Worm (Caenorhabditis elegans) whole organism, late embryonic: ENCODE measurements around the gene F13B6.1.

Source experiments
- F13H6.1 ChIP-seq: sonication (generic microtip); optimal IDR thresholded peaks from 2 replicates; lab custom pipeline; 2016; ENCODE audit warnings: missing genetic modification characterization, missing compliant biosample characterization
- elt-2 ChIP-seq: sonication (generic microtip); optimal IDR thresholded peaks from 2 replicates; lab custom pipeline; 2016; ENCODE audit warnings: missing genetic modification reagents, missing genetic modification characterization, missing compliant biosample characterization
- hlh-13 ChIP-seq: fragments of 200-800 bp; sonication (Bioruptor generic); optimal IDR thresholded peaks from 2 replicates; lab custom pipeline; 2018; ENCODE audit warnings: mild to moderate bottlenecking, missing genetic modification characterization, missing compliant biosample characterization
- madf-2 ChIP-seq: sonication (generic microtip); optimal IDR thresholded peaks from 2 replicates; lab custom pipeline; 2017; ENCODE audit warnings: missing genetic modification characterization, missing compliant biosample characterization
- mec-3 ChIP-seq: sonication (generic microtip); optimal IDR thresholded peaks from 2 replicates; lab custom pipeline; 2016; ENCODE audit warnings: borderline replicate concordance, missing genetic modification characterization, missing compliant biosample characterization
- nfya-1 ChIP-seq: sonication (generic microtip); optimal IDR thresholded peaks from 2 replicates; lab custom pipeline; 2017; ENCODE audit warnings: missing genetic modification characterization, mild to moderate bottlenecking, missing compliant biosample characterization, antibody characterized with exemption, moderate library complexity
- nhr-232 ChIP-seq: sonication (generic microtip); optimal IDR thresholded peaks from 2 replicates; lab custom pipeline; 2016; ENCODE audit warnings: missing genetic modification characterization, missing compliant biosample characterization

DNA sequence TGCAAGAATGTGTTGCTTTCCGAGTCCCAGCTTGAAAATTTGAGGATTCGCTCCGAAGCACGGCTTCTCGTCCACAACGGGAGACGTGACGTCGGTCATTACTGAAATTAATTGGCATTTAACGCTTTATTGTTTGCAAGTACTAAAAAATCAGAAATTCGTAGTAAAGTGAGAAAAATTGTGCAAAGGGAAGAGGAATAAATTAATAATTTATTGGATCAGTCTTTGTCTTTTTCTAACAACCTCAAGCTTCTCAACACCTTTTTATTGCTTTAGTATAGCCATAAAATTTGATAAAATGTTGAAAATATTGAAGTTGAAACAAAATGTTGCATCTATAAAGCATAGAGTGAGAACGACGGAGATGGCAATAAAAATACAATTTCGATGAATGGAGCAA, 5.0 kb upstream of the F13B6.1 start, which contains the start of gene tes-1:
- TF ChIP-seq elt-2 (tag; lab: Kevin White, UChicago) (no peak), F13H6.1 (tag; lab: Kevin White, UChicago) (no peak), mec-3 (tag; lab: Kevin White, UChicago) (no peak), nhr-232 (tag; lab: Kevin White, UChicago) (no peak), hlh-13 (GFP tag; lab: Kevin White, UChicago) (no peak), madf-2 (tag; lab: Kevin White, UChicago) (no peak), nfya-1 (tag; lab: Kevin White, UChicago) (no peak)
